Fruit fly (Drosophila melanogaster) whole organism: ENCODE measurements around the gene Or83c.

Experiments used
- CG8478 ChIP-seq: fragments of >200 bp; optimal IDR thresholded peaks from 2 replicates; lab custom pipeline; 2018; ENCODE audit warnings: inconsistent platforms
- EcR ChIP-seq, 2 experiments: fragments of >200 bp; optimal IDR thresholded peaks; 2 replicates each; lab custom pipeline; 2017; ENCODE audit warnings: missing biosample characterization in 2 of 2, missing genetic modification characterization in 2 of 2, missing genetic modification reagents in 2 of 2
- pan ChIP-seq: fragments of >200 bp; optimal IDR thresholded peaks from 2 replicates; lab custom pipeline; 2017
- usp ChIP-seq: fragments of >200 bp; optimal IDR thresholded peaks from 2 replicates; lab custom pipeline; 2017; ENCODE audit warnings: missing biosample characterization, missing genetic modification characterization, mixed read lengths

DNA sequence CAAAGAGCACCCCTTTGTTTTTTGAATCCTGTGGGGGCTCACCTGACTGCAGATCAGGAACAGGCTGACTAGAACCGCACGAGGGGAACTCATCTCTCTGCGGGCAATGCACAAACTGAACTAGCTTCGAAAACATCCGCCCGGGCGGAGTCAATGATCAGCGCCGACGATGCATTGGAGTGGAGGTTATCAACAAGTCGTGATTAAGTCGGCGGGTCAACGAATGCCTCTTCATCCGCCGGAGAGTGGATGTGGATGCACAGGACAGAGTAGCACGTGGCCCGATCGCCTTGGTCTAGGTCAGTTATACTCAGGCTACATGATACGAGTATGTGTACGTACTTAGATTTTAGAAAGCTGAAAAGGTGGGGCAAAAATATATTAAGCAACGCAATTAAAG is 32.8 kb upstream of the Or83c start, which contains the start of gene Obp83ef:
- TF ChIP-seq CG8478 (no peak), pan (lab: Kevin White, UChicago) (no peak), EcR (GFP tag; optimal IDR thresholded peaks at IDR 0.05; lab: Kevin White, UChicago) (peak in 1 of 2 experiments; percentile 52), usp (no peak)
